Fruit fly (Drosophila melanogaster) whole organism, wandering third instar larva: ENCODE data around the gene CG43245.

Experiments
- Abd-B ChIP-seq: fragments of >200 bp; optimal IDR thresholded peaks from 2 replicates; lab custom pipeline; 2017; ENCODE audit warnings: missing biosample characterization, missing genetic modification characterization
- Hr83 ChIP-seq: fragments of 200-300 bp; sonication (Bioruptor generic); optimal IDR thresholded peaks from 2 replicates; lab custom pipeline; 2016; ENCODE audit warnings: missing biosample characterization, mild to moderate bottlenecking, missing genetic modification characterization, moderate library complexity; ENCODE audit not compliant: poor library complexity, severe bottlenecking
- brk ChIP-seq: fragments of 200-800 bp; sonication (Bioruptor generic); optimal IDR thresholded peaks from 2 replicates; lab custom pipeline; 2016; ENCODE audit warnings: missing biosample characterization, mild to moderate bottlenecking, missing genetic modification characterization
- dmrt93B ChIP-seq: fragments of 200-800 bp; sonication (Bioruptor generic); optimal IDR thresholded peaks from 2 replicates; lab custom pipeline; 2018; ENCODE audit warnings: missing biosample characterization, mild to moderate bottlenecking, missing genetic modification characterization
- dsf ChIP-seq: sonication (Bioruptor generic); optimal IDR thresholded peaks from 2 replicates; lab custom pipeline; 2016; ENCODE audit warnings: missing biosample characterization, missing genetic modification characterization, borderline replicate concordance
- fru ChIP-seq: fragments of 200-800 bp; sonication (Bioruptor generic); optimal IDR thresholded peaks from 3 replicates; lab custom pipeline; 2016; ENCODE audit warnings: missing biosample characterization, mild to moderate bottlenecking, missing genetic modification characterization
- pan ChIP-seq: fragments of >200 bp; optimal IDR thresholded peaks from 2 replicates; lab custom pipeline; 2017
- sv ChIP-seq: fragments of 200-800 bp; sonication (Bioruptor generic); optimal IDR thresholded peaks from 3 replicates; lab custom pipeline; 2016; ENCODE audit warnings: missing biosample characterization, missing genetic modification characterization

DNA sequence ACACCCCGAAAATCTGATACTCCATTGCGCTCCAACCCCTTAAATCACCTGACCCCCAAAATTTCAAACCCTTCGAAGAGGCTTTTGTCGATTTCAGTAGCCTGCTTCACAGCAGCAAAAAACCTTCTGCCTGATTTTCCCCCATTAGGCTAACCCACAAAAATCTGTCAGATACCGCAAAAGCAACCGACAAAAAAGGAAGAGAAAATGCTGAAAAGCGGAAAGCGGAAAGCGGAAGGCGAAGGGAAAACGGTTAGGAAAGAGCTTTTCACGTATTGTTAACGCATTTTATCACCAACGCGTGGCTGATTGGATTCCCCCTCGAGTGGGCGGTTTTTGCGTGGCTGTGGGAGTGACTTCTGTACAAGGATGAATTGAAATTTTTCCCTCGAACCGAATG, 29.5 kb upstream of the CG43245 start:
- TF ChIP-seq pan (lab: Kevin White, UChicago), result no peak
- no peak for TF ChIP-seq sv
- no peak for TF ChIP-seq Abd-B (GFP tag; lab: Kevin White, UChicago)
- no peak for TF ChIP-seq fru
- no peak for TF ChIP-seq dmrt93B (GFP tag; lab: Kevin White, UChicago)
- no peak for TF ChIP-seq Hr83
- TF ChIP-seq brk, result no peak
- no peak for TF ChIP-seq dsf (GFP tag; lab: Kevin White, UChicago)
